Worm (Caenorhabditis elegans): Measurements from ENCODE around the gene twk-49.

The twk-49 gene

DNA sequence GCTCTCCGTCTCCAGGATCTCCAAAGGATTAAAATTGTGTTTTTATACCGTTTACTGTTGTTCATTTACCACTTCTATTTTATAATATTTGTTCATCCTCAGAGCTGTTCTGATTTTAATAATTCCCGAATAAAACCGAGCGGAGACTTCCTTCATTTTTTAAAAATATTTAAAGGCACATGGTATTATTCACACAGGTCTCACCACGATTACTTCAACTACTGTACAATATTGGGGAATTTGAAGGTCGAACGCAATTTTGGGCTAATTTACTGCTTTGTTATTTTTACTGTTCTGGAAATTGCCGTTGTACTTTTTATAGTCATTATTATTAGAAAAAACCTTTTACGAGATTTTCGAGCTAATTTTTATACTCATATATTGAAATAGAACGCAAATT lies 7.8 kb downstream of the twk-49 start:
- TF ChIP-seq ham-2 (GFP tag; optimal IDR thresholded peaks at IDR 0.05): no peak
- TF ChIP-seq nhr-237 (tag; optimal IDR thresholded peaks at IDR 0.05): no peak
- no peak for TF ChIP-seq mab-5 (tag; optimal IDR thresholded peaks at IDR 0.05)
- no peak for TF ChIP-seq elt-3 (tag; optimal IDR thresholded peaks at IDR 0.05)
- no peak for TF ChIP-seq tbx-8 (GFP tag; optimal IDR thresholded peaks at IDR 0.05)
- no peak for TF ChIP-seq nhr-76 (tag; optimal IDR thresholded peaks at IDR 0.05)
- TF ChIP-seq unc-120 (tag; optimal IDR thresholded peaks at IDR 0.05; ENCODE audit: poor library complexity, severe bottlenecking): no peak

- TF ChIP-seq mls-2 (tag; optimal IDR thresholded peaks at IDR 0.05) (no peak), hlh-1 (tag; optimal IDR thresholded peaks at IDR 0.05) (peak; percentile 36), nhr-237 (tag; optimal IDR thresholded peaks at IDR 0.05) (peak; percentile 56), lin-13 (tag; optimal IDR thresholded peaks at IDR 0.05) (peak; percentile 55), cnd-1 (tag; optimal IDR thresholded peaks at IDR 0.05) (no peak), mab-5 (tag; optimal IDR thresholded peaks at IDR 0.05) (no peak), unc-62 (GFP tag; optimal IDR thresholded peaks at IDR 0.05) (no peak), mep-1 (tag; optimal IDR thresholded peaks at IDR 0.05) (peak; percentile 83), pha-4 (tag; optimal IDR thresholded peaks at IDR 0.05) (peak; percentile 66), lsy-2 (tag; optimal IDR thresholded peaks at IDR 0.05) (peak; percentile 97), ceh-39 (tag; optimal IDR thresholded peaks at IDR 0.05) (peak; percentile 8)
Measured at ce11 chrII:6489711-6490184, 9.2 kb downstream of the twk-49 start, which contains the start of the genes snr-3 and rsp-5. snr-3 (minus strand) TSS chrII:6489761. rsp-5 (plus strand) TSS chrII:6490165.

DNA sequence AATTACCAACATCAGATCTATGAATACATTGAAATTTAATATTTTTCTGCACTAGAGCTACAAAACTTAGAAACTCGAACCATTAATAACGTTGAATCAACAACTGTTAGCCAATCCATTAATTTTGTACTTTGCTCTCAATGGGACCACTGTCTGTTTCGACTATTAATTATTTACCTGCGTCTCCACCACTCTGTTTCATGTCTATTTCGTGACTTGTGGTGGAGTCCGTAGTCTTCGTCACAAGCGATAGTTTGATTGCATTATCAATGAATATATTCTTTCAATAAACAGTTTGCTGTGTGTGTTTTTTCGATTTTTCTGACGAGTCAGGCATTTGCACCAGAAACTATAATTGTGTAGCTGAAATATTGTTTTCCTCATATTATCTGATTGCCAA lies 12.6 kb downstream of the twk-49 start:
- TF ChIP-seq unc-62 (GFP tag; optimal IDR thresholded peaks at IDR 0.05): peak; percentile 25
- peak; percentile 64 for TF ChIP-seq mab-5 (tag; optimal IDR thresholded peaks at IDR 0.05)
- peak; percentile 22 for TF ChIP-seq unc-120 (tag; optimal IDR thresholded peaks at IDR 0.05; ENCODE audit: poor library complexity, severe bottlenecking)
- TF ChIP-seq elt-3 (tag; optimal IDR thresholded peaks at IDR 0.05): no peak
- no peak for TF ChIP-seq sptf-1 (tag; optimal IDR thresholded peaks at IDR 0.05)
- peak; percentile 68 for TF ChIP-seq hlh-1 (tag; optimal IDR thresholded peaks at IDR 0.05)

DNA sequence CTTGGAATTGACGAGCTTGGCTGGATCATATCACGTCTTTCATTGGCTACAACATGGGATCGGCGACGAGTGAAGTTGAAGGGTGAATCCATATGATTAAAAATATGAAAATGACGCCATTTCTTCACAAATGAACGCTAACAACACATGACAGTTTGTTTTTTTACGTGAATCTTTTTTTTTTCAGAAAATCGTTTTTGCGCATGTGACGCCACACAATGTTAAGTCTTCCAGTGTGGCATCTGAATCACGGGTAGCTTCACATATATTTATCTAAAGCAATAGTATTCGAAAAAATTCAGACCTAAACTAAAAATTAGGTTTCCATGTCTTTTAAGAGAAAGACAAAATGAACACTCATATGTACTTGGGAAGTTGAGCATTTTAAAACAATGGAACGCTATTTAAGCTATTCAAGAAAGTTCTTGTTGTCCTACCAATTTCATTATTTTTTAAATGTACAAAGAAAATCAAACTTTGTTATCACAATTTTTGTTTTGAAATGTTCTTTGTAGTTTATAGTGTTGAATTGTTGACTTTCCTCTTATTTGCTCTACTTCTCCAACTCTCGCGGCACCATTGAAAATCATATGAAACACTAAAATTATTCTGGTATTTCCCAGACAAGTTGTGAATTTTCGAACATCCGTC lies 14.0 kb downstream of the twk-49 start, which contains the start of the genes lido-16 and plpp-1.2:
TSS of gene lido-16 (minus strand) at position 101 of the 651 bp plus-strand sequence.
TSS of gene plpp-1.2 (plus strand) at position 601 of the 651 bp plus-strand sequence.
- TF ChIP-seq lin-32 (GFP tag; optimal IDR thresholded peaks at IDR 0.05) (no peak), ceh-43 (GFP tag; optimal IDR thresholded peaks at IDR 0.05) (no peak), ceh-39 (tag; optimal IDR thresholded peaks at IDR 0.05) (no peak), elt-3 (tag; optimal IDR thresholded peaks at IDR 0.05) (no peak), mls-2 (tag; optimal IDR thresholded peaks at IDR 0.05) (no peak)

- TF ChIP-seq lin-13 (tag; optimal IDR thresholded peaks at IDR 0.05) (no peak), tbx-8 (GFP tag; optimal IDR thresholded peaks at IDR 0.05) (no peak), unc-62 (GFP tag; optimal IDR thresholded peaks at IDR 0.05) (peak; percentile 75)
Measured at ce11 chrII:6482762-6483161, 16.2 kb downstream of the twk-49 start.

DNA sequence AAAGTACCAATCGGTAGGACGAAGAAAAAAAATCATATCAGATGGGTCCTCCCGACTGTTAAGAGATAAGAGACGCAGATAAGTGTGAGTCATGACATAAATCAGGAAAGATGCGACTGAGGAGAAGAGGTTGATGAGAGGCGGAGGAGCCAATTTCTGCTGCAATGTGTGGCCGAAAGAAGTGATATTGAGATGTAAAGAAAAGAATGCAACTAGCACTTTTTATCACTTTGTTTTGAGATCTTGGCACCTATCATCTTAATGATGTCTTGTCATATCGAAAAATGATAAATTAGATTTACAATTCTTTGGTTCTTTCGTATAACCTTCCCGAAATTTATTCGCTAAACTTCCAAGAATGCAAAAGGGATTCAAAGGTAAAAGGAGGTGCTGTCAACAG lies 16.9 kb downstream of the twk-49 start, which contains the start of gene del-10:
TSS of gene del-10 (minus strand) at position 24 of the 400 bp plus-strand sequence.
- TF ChIP-seq unc-62 (GFP tag; optimal IDR thresholded peaks at IDR 0.05): peak; percentile 73
- peak; percentile 42 for TF ChIP-seq unc-120 (tag; optimal IDR thresholded peaks at IDR 0.05; ENCODE audit: poor library complexity, severe bottlenecking)
- no peak for TF ChIP-seq nhr-12 (tag; optimal IDR thresholded peaks at IDR 0.05)
- TF ChIP-seq nhr-2 (tag; optimal IDR thresholded peaks at IDR 0.05): no peak

DNA sequence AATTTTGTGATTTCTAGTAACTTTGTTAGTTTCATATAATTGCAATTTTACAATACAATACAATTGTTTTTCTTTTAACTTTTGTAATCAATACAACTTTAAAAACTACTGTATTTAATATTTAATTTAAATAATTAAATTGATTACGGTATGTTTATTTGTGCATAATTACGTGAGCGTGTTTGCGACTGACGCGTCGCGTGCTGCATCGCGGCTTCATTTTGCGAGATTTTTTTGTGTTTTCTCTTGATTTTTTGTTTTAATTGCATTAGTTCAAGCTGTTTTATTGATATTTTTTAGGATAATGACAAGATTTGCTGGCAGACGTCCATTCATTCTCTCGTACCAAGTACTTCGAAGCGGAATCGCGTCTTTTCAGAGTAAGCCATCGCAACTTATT lies 22.3 kb downstream of the twk-49 start, which contains the start of gene T28D9.4:
TSS of gene T28D9.4 (plus strand) at position 301 of the 400 bp plus-strand sequence.
- TF ChIP-seq unc-62 (GFP tag; optimal IDR thresholded peaks at IDR 0.05): no peak
- no peak for TF ChIP-seq mab-5 (tag; optimal IDR thresholded peaks at IDR 0.05)
- no peak for TF ChIP-seq unc-39 (tag; optimal IDR thresholded peaks at IDR 0.05)
- TF ChIP-seq nhr-2 (tag; optimal IDR thresholded peaks at IDR 0.05): no peak
- TF ChIP-seq ceh-43 (GFP tag; optimal IDR thresholded peaks at IDR 0.05): no peak
- TF ChIP-seq ztf-11 (tag; optimal IDR thresholded peaks at IDR 0.05): no peak
- no peak for TF ChIP-seq flh-1 (GFP tag; optimal IDR thresholded peaks at IDR 0.05)
- no peak for TF ChIP-seq ham-2 (GFP tag; optimal IDR thresholded peaks at IDR 0.05)
- no peak for TF ChIP-seq zip-8 (tag; optimal IDR thresholded peaks at IDR 0.05)
- no peak for TF ChIP-seq blmp-1 (tag; optimal IDR thresholded peaks at IDR 0.05)
- TF ChIP-seq tbx-8 (GFP tag; optimal IDR thresholded peaks at IDR 0.05): no peak
- TF ChIP-seq cnd-1 (tag; optimal IDR thresholded peaks at IDR 0.05): no peak
- no peak for TF ChIP-seq nhr-237 (tag; optimal IDR thresholded peaks at IDR 0.05)
- no peak for TF ChIP-seq nhr-12 (tag; optimal IDR thresholded peaks at IDR 0.05)
- TF ChIP-seq sptf-1 (tag; optimal IDR thresholded peaks at IDR 0.05): no peak
- TF ChIP-seq ceh-83 (GFP tag; optimal IDR thresholded peaks at IDR 0.05): no peak
- no peak for TF ChIP-seq hlh-1 (tag; optimal IDR thresholded peaks at IDR 0.05)
- no peak for TF ChIP-seq mep-1 (tag; optimal IDR thresholded peaks at IDR 0.05)
- TF ChIP-seq sem-2 (GFP tag; optimal IDR thresholded peaks at IDR 0.05): no peak
- no peak for TF ChIP-seq elt-3 (tag; optimal IDR thresholded peaks at IDR 0.05)

Data from whole organism, mixed stage, embryonic.